Fruit fly (Drosophila melanogaster) whole organism, wandering third instar larva: Measurements from ENCODE around the gene CG42822.
A peak's percentile ranks its signal among the peaks of the same experiment; 100 is the strongest.

ENCODE experiments used
- Abd-B ChIP-seq: fragments of >200 bp; optimal IDR thresholded peaks from 2 replicates; lab custom pipeline; 2017; ENCODE audit warnings: missing biosample characterization, missing genetic modification characterization
- CG32264 ChIP-seq: fragments of 200-800 bp; sonication (Bioruptor generic); optimal IDR thresholded peaks from 2 replicates; lab custom pipeline; 2016; ENCODE audit warnings: missing biosample characterization, missing genetic modification characterization
- CG9705 ChIP-seq: fragments of 200-800 bp; sonication (Bioruptor generic); optimal IDR thresholded peaks from 2 replicates; lab custom pipeline; 2018; ENCODE audit warnings: missing biosample characterization, mild to moderate bottlenecking, missing genetic modification characterization
- CrebA ChIP-seq: fragments of 200-800 bp; sonication (Bioruptor generic); optimal IDR thresholded peaks from 2 replicates; lab custom pipeline; 2016; ENCODE audit warnings: missing biosample characterization, mild to moderate bottlenecking, missing genetic modification characterization, borderline replicate concordance
- Dfd ChIP-seq: fragments of >200 bp; optimal IDR thresholded peaks from 2 replicates; lab custom pipeline; 2017; ENCODE audit warnings: missing biosample characterization, missing genetic modification characterization
- Dif ChIP-seq: fragments of 200-275, 200-300 bp; sonication (Bioruptor generic); optimal IDR thresholded peaks from 2 replicates; lab custom pipeline; 2018; ENCODE audit warnings: missing biosample characterization, missing genetic modification characterization; ENCODE audit not compliant: partially characterized antibody
- GATAd ChIP-seq: sonication (Bioruptor generic); optimal IDR thresholded peaks from 2 replicates; lab custom pipeline; 2016; ENCODE audit warnings: missing biosample characterization, missing genetic modification characterization
- HLH106 ChIP-seq: fragments of 200-800 bp; optimal IDR thresholded peaks from 3 replicates; lab custom pipeline; 2019; ENCODE audit warnings: missing biosample characterization, mild to moderate bottlenecking, missing genetic modification characterization, moderate library complexity
- Hnf4 ChIP-seq: fragments of 200-800 bp; sonication (Bioruptor generic); optimal IDR thresholded peaks from 2 replicates; lab custom pipeline; 2016; ENCODE audit warnings: missing biosample characterization, mild to moderate bottlenecking, missing genetic modification characterization
- Hr78 ChIP-seq: fragments of >200 bp; optimal IDR thresholded peaks from 2 replicates; lab custom pipeline; 2017; ENCODE audit warnings: missing biosample characterization, missing genetic modification characterization
- Hr83 ChIP-seq: fragments of 200-300 bp; sonication (Bioruptor generic); optimal IDR thresholded peaks from 2 replicates; lab custom pipeline; 2016; ENCODE audit warnings: missing biosample characterization, mild to moderate bottlenecking, missing genetic modification characterization, moderate library complexity; ENCODE audit not compliant: poor library complexity, severe bottlenecking
- Jra ChIP-seq: sonication (Bioruptor generic); optimal IDR thresholded peaks from 2 replicates; lab custom pipeline; 2016; ENCODE audit warnings: missing biosample characterization, missing genetic modification characterization
- Mio ChIP-seq: sonication (Bioruptor generic); optimal IDR thresholded peaks from 2 replicates; lab custom pipeline; 2016; ENCODE audit warnings: missing biosample characterization, missing genetic modification characterization
- Myc ChIP-seq: fragments of >200 bp; optimal IDR thresholded peaks from 2 replicates; lab custom pipeline; 2017
- N ChIP-seq: fragments of >200 bp; optimal IDR thresholded peaks from 2 replicates; lab custom pipeline; 2018; ENCODE audit warnings: missing biosample characterization, missing external identifiers, missing genetic modification characterization
- OdsH ChIP-seq: fragments of 200-800 bp; sonication (Bioruptor generic); optimal IDR thresholded peaks from 2 replicates; lab custom pipeline; 2016; ENCODE audit warnings: missing biosample characterization, mild to moderate bottlenecking, missing genetic modification characterization
- Rel ChIP-seq, 2 experiments: fragments of 200-800 bp; sonication (Bioruptor generic) in 1 of 2; optimal IDR thresholded peaks; 2 replicates in 1 of 2; 3 replicates in 1 of 2; lab custom pipeline; 2016 to 2019; ENCODE audit warnings: mild to moderate bottlenecking in 2 of 2, missing biosample characterization in 2 of 2, missing genetic modification characterization in 2 of 2, moderate library complexity in 1 of 2
- Sp1 ChIP-seq: fragments of 200-800 bp; sonication (Bioruptor generic); optimal IDR thresholded peaks from 3 replicates; lab custom pipeline; 2019; ENCODE audit warnings: missing biosample characterization, mild to moderate bottlenecking, missing genetic modification characterization, moderate library complexity
- Vsx2 ChIP-seq: fragments of 200-300, 225-300 bp; sonication (Bioruptor generic); optimal IDR thresholded peaks from 2 replicates; lab custom pipeline; 2018; ENCODE audit warnings: missing biosample characterization, missing genetic modification characterization; ENCODE audit not compliant: partially characterized antibody
- br ChIP-seq: fragments of 200-800 bp; sonication (Bioruptor generic); optimal IDR thresholded peaks from 2 replicates; lab custom pipeline; 2016; ENCODE audit warnings: missing biosample characterization, missing genetic modification characterization
- brk ChIP-seq: fragments of 200-800 bp; sonication (Bioruptor generic); optimal IDR thresholded peaks from 2 replicates; lab custom pipeline; 2016; ENCODE audit warnings: missing biosample characterization, mild to moderate bottlenecking, missing genetic modification characterization
- dl ChIP-seq, 2 experiments: fragments of 175-275, 200-275 bp in 1 of 2; fragments of 200-275 bp in 1 of 2; sonication (Bioruptor generic); optimal IDR thresholded peaks; lab custom pipeline; 2018; ENCODE audit warnings: mild to moderate bottlenecking in 2 of 2, missing biosample characterization in 2 of 2, missing genetic modification characterization in 2 of 2, moderate library complexity in 2 of 2; ENCODE audit not compliant: partially characterized antibody in 2 of 2, insufficient read depth in 1 of 2
- dmrt93B ChIP-seq: fragments of 200-800 bp; sonication (Bioruptor generic); optimal IDR thresholded peaks from 2 replicates; lab custom pipeline; 2018; ENCODE audit warnings: missing biosample characterization, mild to moderate bottlenecking, missing genetic modification characterization
- dsf ChIP-seq: sonication (Bioruptor generic); optimal IDR thresholded peaks from 2 replicates; lab custom pipeline; 2016; ENCODE audit warnings: missing biosample characterization, missing genetic modification characterization, borderline replicate concordance
- ey ChIP-seq: fragments of 200-800 bp; sonication (Bioruptor generic); optimal IDR thresholded peaks from 2 replicates; lab custom pipeline; 2016; ENCODE audit warnings: missing biosample characterization, missing genetic modification characterization
- foxo ChIP-seq, 2 experiments: fragments of 200-800 bp; sonication (Bioruptor generic); optimal IDR thresholded peaks; 2 replicates in 1 of 2; 3 replicates in 1 of 2; lab custom pipeline; 2016 to 2017; ENCODE audit warnings: missing biosample characterization in 2 of 2, missing genetic modification characterization in 2 of 2
- fru ChIP-seq: fragments of 200-800 bp; sonication (Bioruptor generic); optimal IDR thresholded peaks from 3 replicates; lab custom pipeline; 2016; ENCODE audit warnings: missing biosample characterization, mild to moderate bottlenecking, missing genetic modification characterization
- h ChIP-seq: fragments of 200-800 bp; sonication (Bioruptor generic); optimal IDR thresholded peaks from 3 replicates; lab custom pipeline; 2016; ENCODE audit warnings: missing biosample characterization, mild to moderate bottlenecking, missing genetic modification characterization
- jim ChIP-seq: fragments of 175-275, 200-325 bp; sonication (Bioruptor generic); optimal IDR thresholded peaks from 2 replicates; lab custom pipeline; 2016; ENCODE audit warnings: missing biosample characterization, mild to moderate bottlenecking, missing genetic modification characterization
- lola ChIP-seq: fragments of >200 bp; optimal IDR thresholded peaks from 2 replicates; lab custom pipeline; 2017; ENCODE audit warnings: missing biosample characterization, missing genetic modification characterization
- pan ChIP-seq: fragments of >200 bp; optimal IDR thresholded peaks from 2 replicates; lab custom pipeline; 2017
- psq ChIP-seq: fragments of 200-800 bp; sonication (Bioruptor generic); optimal IDR thresholded peaks from 3 replicates; lab custom pipeline; 2017; ENCODE audit warnings: missing biosample characterization, mild to moderate bottlenecking, missing genetic modification characterization, moderate library complexity
- rgr ChIP-seq: fragments of 200-800 bp; sonication (Bioruptor generic); optimal IDR thresholded peaks from 3 replicates; lab custom pipeline; 2016; ENCODE audit warnings: missing biosample characterization, mild to moderate bottlenecking, missing genetic modification characterization
- sage ChIP-seq: fragments of 200-800 bp; sonication (Bioruptor generic); optimal IDR thresholded peaks from 2 replicates; lab custom pipeline; 2016; ENCODE audit warnings: missing biosample characterization, mild to moderate bottlenecking, missing genetic modification characterization
- sv ChIP-seq: fragments of 200-800 bp; sonication (Bioruptor generic); optimal IDR thresholded peaks from 3 replicates; lab custom pipeline; 2016; ENCODE audit warnings: missing biosample characterization, missing genetic modification characterization
- tai ChIP-seq: sonication (Bioruptor generic); optimal IDR thresholded peaks from 2 replicates; lab custom pipeline; 2016; ENCODE audit warnings: missing biosample characterization, missing genetic modification characterization
- usp ChIP-seq: fragments of >200 bp; optimal IDR thresholded peaks from 2 replicates; lab custom pipeline; 2017; ENCODE audit warnings: missing biosample characterization, missing genetic modification characterization
- woc ChIP-seq: sonication (Bioruptor generic); optimal IDR thresholded peaks from 2 replicates; lab custom pipeline; 2016; ENCODE audit warnings: missing biosample characterization, mild to moderate bottlenecking, missing genetic modification characterization

Gene CG42822

DNA sequence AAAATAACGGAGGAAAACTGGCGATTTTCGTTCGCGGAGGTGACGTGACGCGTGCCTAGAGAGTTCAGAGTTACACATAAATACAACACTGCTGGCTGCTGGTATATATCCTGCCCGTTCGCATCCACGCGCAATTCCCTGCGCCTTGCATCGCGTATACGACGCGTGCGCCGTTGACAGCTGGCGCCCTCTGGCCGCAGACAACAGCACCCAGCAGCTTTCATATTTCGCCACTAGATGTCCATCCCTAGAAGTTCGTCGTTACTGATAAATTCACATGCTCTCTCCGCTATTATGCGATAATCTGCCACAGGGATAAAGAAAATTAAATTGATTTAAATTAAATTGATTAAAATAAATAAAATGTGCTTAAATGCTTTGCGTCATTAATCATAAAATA, 11.3 kb upstream of the CG42822 start, which contains the start of gene Sur-8:
Gene Sur-8 (minus strand): TSS at position 82 of the 400 bp plus-strand sequence.
- peak; percentile 35 for TF ChIP-seq OdsH
- TF ChIP-seq jim (GFP tag; lab: Kevin White, UChicago), result no peak
- peak; percentile 24 for TF ChIP-seq fru (GFP tag; lab: Kevin White, UChicago)
- no peak for TF ChIP-seq woc (GFP tag; lab: Kevin White, UChicago)
- TF ChIP-seq tai (GFP tag; lab: Kevin White, UChicago), result no peak
- TF ChIP-seq Rel (GFP tag; optimal IDR thresholded peaks at IDR 0.05; lab: Kevin White, UChicago), result no peak
- no peak for TF ChIP-seq Rel (tag; optimal IDR thresholded peaks at IDR 0.05; lab: Kevin White, UChicago)
- peak; percentile 39 for TF ChIP-seq ey (GFP tag; lab: Kevin White, UChicago)
- TF ChIP-seq Hnf4, result no peak
- TF ChIP-seq Abd-B (GFP tag; lab: Kevin White, UChicago), result no peak
- TF ChIP-seq Hr83 (GFP tag; lab: Kevin White, UChicago), result peak; percentile 64
- TF ChIP-seq Sp1 (GFP tag; lab: Kevin White, UChicago), result no peak
- no peak for TF ChIP-seq CrebA (GFP tag; lab: Kevin White, UChicago)
- no peak for TF ChIP-seq CG32264 (GFP tag; lab: Kevin White, UChicago)
- TF ChIP-seq Hr78, result no peak
- TF ChIP-seq lola, result no peak
- TF ChIP-seq Jra (GFP tag; lab: Kevin White, UChicago), result no peak
- peak; percentile 25 for TF ChIP-seq dmrt93B
- no peak for TF ChIP-seq sage (GFP tag; lab: Kevin White, UChicago)
- no peak for TF ChIP-seq CG9705 (GFP tag; lab: Kevin White, UChicago)
- TF ChIP-seq h (GFP tag; lab: Kevin White, UChicago), result peak; percentile 50
- no peak for TF ChIP-seq usp (GFP tag; lab: Kevin White, UChicago)
- no peak for TF ChIP-seq Dif (GFP tag; lab: Kevin White, UChicago)
- peak; percentile 29 for TF ChIP-seq HLH106 (tag; lab: Kevin White, UChicago)
- no peak for TF ChIP-seq brk
- TF ChIP-seq sv (GFP tag; lab: Kevin White, UChicago), result peak; percentile 33
- TF ChIP-seq br (GFP tag; lab: Kevin White, UChicago), result peak; percentile 48
- TF ChIP-seq Dfd (GFP tag; lab: Kevin White, UChicago), result no peak
- TF ChIP-seq rgr (GFP tag; lab: Kevin White, UChicago), result peak; percentile 54
- no peak for TF ChIP-seq GATAd
- no peak for TF ChIP-seq dsf (GFP tag; lab: Kevin White, UChicago)
- peak; percentile 26 for TF ChIP-seq psq (GFP tag; lab: Kevin White, UChicago)
- no peak for TF ChIP-seq Mio (GFP tag; lab: Kevin White, UChicago)
- TF ChIP-seq pan (lab: Kevin White, UChicago), result no peak
- TF ChIP-seq dl (GFP tag; optimal IDR thresholded peaks at IDR 0.05; lab: Kevin White, UChicago; ENCODE audit: insufficient read depth in 1 of 2, partially characterized antibody in 2 of 2), result no peak
- TF ChIP-seq N (GFP tag; lab: Kevin White, UChicago), result no peak
- peak in 1 of 2 experiments; percentile 57 for TF ChIP-seq foxo (GFP tag; optimal IDR thresholded peaks at IDR 0.05; lab: Kevin White, UChicago)
- TF ChIP-seq Vsx2, result no peak
- peak; percentile 32 for TF ChIP-seq Myc (lab: Kevin White, UChicago)

- TF ChIP-seq sv (GFP tag; lab: Kevin White, UChicago) (no peak), Hnf4 (peak; percentile 11), rgr (GFP tag; lab: Kevin White, UChicago) (peak; percentile 21), dmrt93B (no peak), Dfd (GFP tag; lab: Kevin White, UChicago) (no peak), woc (GFP tag; lab: Kevin White, UChicago) (no peak), h (GFP tag; lab: Kevin White, UChicago) (peak; percentile 34)
Observed at dm6 chr3R:17403188-17403587, 10.5 kb upstream of the CG42822 start, which contains the start of gene CG34279. Gene CG34279, minus strand, starts transcription at chr3R:17403288.
